Worm (Caenorhabditis elegans) whole organism, late embryonic: ENCODE data around the gene K07B1.7.

Experiments used
- C08G9.2 ChIP-seq: sonication (generic microtip); optimal IDR thresholded peaks from 2 replicates; lab custom pipeline; 2016; ENCODE audit warnings: mild to moderate bottlenecking, missing genetic modification characterization, moderate library complexity, missing compliant biosample characterization
- ama-1 ChIP-seq: fragments of 150-350 bp; optimal IDR thresholded peaks from 2 replicates; lab custom pipeline; 2014
- ceh-22 ChIP-seq: sonication (generic microtip); optimal IDR thresholded peaks from 2 replicates; lab custom pipeline; 2017; ENCODE audit warnings: missing biosample characterization, missing genetic modification characterization
- ceh-48 ChIP-seq: sonication (generic microtip); optimal IDR thresholded peaks from 2 replicates; lab custom pipeline; 2016; ENCODE audit warnings: missing genetic modification characterization, inconsistent platforms, missing compliant biosample characterization
- ceh-6 ChIP-seq: fragments of 200-800 bp; sonication (Bioruptor generic); optimal IDR thresholded peaks from 2 replicates; lab custom pipeline; 2018; ENCODE audit warnings: mild to moderate bottlenecking, missing genetic modification characterization, missing compliant biosample characterization
- fax-1 ChIP-seq: sonication (generic microtip); optimal IDR thresholded peaks from 2 replicates; lab custom pipeline; 2016; ENCODE audit warnings: missing genotype, missing genetic modification characterization, missing compliant biosample characterization
- gmeb-2 ChIP-seq: sonication (generic microtip); optimal IDR thresholded peaks from 2 replicates; lab custom pipeline; 2016; ENCODE audit warnings: missing genetic modification characterization, inconsistent platforms, missing compliant biosample characterization
- hlh-13 ChIP-seq: fragments of 200-800 bp; sonication (Bioruptor generic); optimal IDR thresholded peaks from 2 replicates; lab custom pipeline; 2018; ENCODE audit warnings: mild to moderate bottlenecking, missing genetic modification characterization, missing compliant biosample characterization
- unc-86 ChIP-seq: sonication (generic microtip); optimal IDR thresholded peaks from 2 replicates; lab custom pipeline; 2016; ENCODE audit warnings: missing genetic modification characterization, missing compliant biosample characterization

ce11 chrV:9381846-9382363 lies 35.1 kb upstream of the K07B1.7 start, which contains the start of gene E02C12.12:
- TF ChIP-seq ceh-48 (tag; lab: Kevin White, UChicago) (no peak), hlh-13 (no peak), fax-1 (no peak), unc-86 (no peak), ama-1 (lab: Kevin White, UChicago) (no peak), ceh-22 (tag; lab: Kevin White, UChicago) (no peak), ceh-6 (GFP tag; lab: Kevin White, UChicago) (no peak), C08G9.2 (no peak), gmeb-2 (tag; lab: Kevin White, UChicago) (no peak)
